Fruit fly (Drosophila melanogaster): ENCODE measurements around the gene Pp2C1.
A peak's percentile ranks its signal among the peaks of the same experiment; 100 is the strongest.

The Pp2C1 gene

dm6 chrX:4669438-4669837, 17.3 kb downstream of the Pp2C1 start:
- TF ChIP-seq CG3032 (tag; optimal IDR thresholded peaks at IDR 0.05) (no peak), eg (GFP tag; IDR thresholded peaks at IDR 0.05) (0 out of 3 replicates have a peak, but pooled peaks have one; percentile 38), CG34406 (GFP tag; optimal IDR thresholded peaks at IDR 0.05) (no peak), fd85E (GFP tag; optimal IDR thresholded peaks at IDR 0.05) (no peak), CG15336 (GFP tag; IDR thresholded peaks at IDR 0.05) (0 out of 2 replicates have a peak, but pooled peaks have one; percentile 36), cyc (GFP tag; optimal IDR thresholded peaks at IDR 0.05) (no peak), fkh (GFP tag; optimal IDR thresholded peaks at IDR 0.05) (peak; percentile 1), CG32006 (GFP tag; optimal IDR thresholded peaks at IDR 0.05) (peak; percentile 10), CG6163 (GFP tag; IDR thresholded peaks at IDR 0.05) (no peak), Blimp-1 (GFP tag; optimal IDR thresholded peaks at IDR 0.05) (no peak), CG10669 (GFP tag; optimal IDR thresholded peaks at IDR 0.05) (no peak), CG8119 (GFP tag; IDR thresholded peaks at IDR 0.05) (peak; percentile 41; the same call in 1 of the 3 replicates), achi (GFP tag; optimal IDR thresholded peaks at IDR 0.05) (no peak), CG6792 (GFP tag; optimal IDR thresholded peaks at IDR 0.05) (no peak)

DNA sequence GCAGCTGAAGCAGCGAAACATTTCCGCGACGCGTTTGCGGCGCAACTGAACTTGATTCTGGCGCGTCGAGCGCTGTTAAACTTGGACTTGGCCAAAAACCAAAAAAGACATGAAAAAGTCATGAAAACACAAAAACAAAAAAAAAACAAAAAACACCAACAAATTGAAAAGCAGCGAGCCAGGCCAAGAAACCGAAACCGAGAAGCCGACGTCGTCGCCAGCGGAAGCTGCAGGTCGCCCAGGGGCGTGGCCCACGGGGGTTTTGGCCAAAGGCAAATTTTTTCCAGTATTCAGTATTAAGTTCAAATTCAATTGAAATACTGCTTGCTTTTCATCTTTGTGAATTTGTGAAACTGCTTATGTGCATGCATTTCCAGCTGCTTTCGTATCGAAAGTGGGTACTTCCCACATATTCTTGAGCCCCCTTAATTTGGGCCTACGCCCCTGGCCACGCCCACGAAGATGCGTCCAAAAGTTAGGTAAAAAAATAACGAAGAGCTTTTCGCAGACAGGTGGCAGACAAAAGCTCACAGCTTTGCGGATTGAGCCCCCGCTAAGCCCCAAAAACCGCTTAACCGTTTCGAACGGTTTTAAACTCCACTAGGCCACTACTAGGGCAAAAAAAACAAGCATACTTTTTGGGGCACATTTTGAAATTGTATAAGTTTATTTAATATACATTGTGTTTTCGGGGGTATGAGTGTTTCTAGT, 19.9 kb downstream of the Pp2C1 start, which contains the start of gene CG3009:
Gene CG3009 (minus strand): TSS at position 51 of the 711 bp plus-strand sequence.
- TF ChIP-seq spab (GFP tag; optimal IDR thresholded peaks at IDR 0.05) (peak; percentile 95), CG1621 (tag; optimal IDR thresholded peaks at IDR 0.05) (peak; percentile 96), CG31627 (GFP tag; optimal IDR thresholded peaks at IDR 0.05) (peak; percentile 98), Eip75B (GFP tag; optimal IDR thresholded peaks at IDR 0.05) (peak; percentile 98), CG15336 (GFP tag; IDR thresholded peaks at IDR 0.05) (peak; percentile 98), CG11902 (GFP tag; optimal IDR thresholded peaks at IDR 0.05) (peak; percentile 97), salr (GFP tag; optimal IDR thresholded peaks at IDR 0.05) (peak; percentile 90 to 94), Ets21C (GFP tag; optimal IDR thresholded peaks at IDR 0.05) (peak; percentile 98), Eip93F (GFP tag; optimal IDR thresholded peaks at IDR 0.05) (peak; percentile 79), pdm3 (GFP tag; optimal IDR thresholded peaks at IDR 0.05) (peak; percentile 98), Met (GFP tag; optimal IDR thresholded peaks at IDR 0.05) (peak; percentile 98), Ets96B (tag; optimal IDR thresholded peaks at IDR 0.05) (peak; percentile 96), Eip78C (GFP tag) (peak; percentile 99), CG6276 (GFP tag; optimal IDR thresholded peaks at IDR 0.05) (peak; percentile 95), CG6792 (GFP tag; optimal IDR thresholded peaks at IDR 0.05) (peak; percentile 99), Gug (GFP tag; IDR thresholded peaks at IDR 0.05) (peak; percentile 96), net (GFP tag; optimal IDR thresholded peaks at IDR 0.05) (peak; percentile 98), fd85E (GFP tag; optimal IDR thresholded peaks at IDR 0.05) (peak; percentile 95), cyc (GFP tag; optimal IDR thresholded peaks at IDR 0.05) (peak; percentile 98), CG4318 (GFP tag; optimal IDR thresholded peaks at IDR 0.05) (peak; percentile 96), Lpt (GFP tag; optimal IDR thresholded peaks at IDR 0.05) (peak; percentile 96), CG11762 (GFP tag; optimal IDR thresholded peaks at IDR 0.05; ENCODE audit: insufficient read depth) (peak; percentile 96), ss (GFP tag; optimal IDR thresholded peaks at IDR 0.05) (peak; percentile 92 to 97), Sox102F (GFP tag; optimal IDR thresholded peaks at IDR 0.05) (peak; percentile 98), Blimp-1 (GFP tag; optimal IDR thresholded peaks at IDR 0.05) (peak; percentile 89), CG16779 (tag; optimal IDR thresholded peaks at IDR 0.05) (peak; percentile 95), Hr4 (GFP tag; optimal IDR thresholded peaks at IDR 0.05) (peak; percentile 97), CG6163 (GFP tag; IDR thresholded peaks at IDR 0.05) (peak; percentile 98), Smox (GFP tag; optimal IDR thresholded peaks at IDR 0.05) (peak; percentile 98), eg (GFP tag; IDR thresholded peaks at IDR 0.05) (peak; percentile 98), acj6 (GFP tag; optimal IDR thresholded peaks at IDR 0.05) (peak; percentile 97), svp (GFP tag) (peak; percentile 99), esn (GFP tag; optimal IDR thresholded peaks at IDR 0.05) (peak; percentile 99), lz (GFP tag; optimal IDR thresholded peaks at IDR 0.05) (peak; percentile 98), CG3032 (tag; optimal IDR thresholded peaks at IDR 0.05) (peak; percentile 94), CG6854 (GFP tag; optimal IDR thresholded peaks at IDR 0.05) (peak; percentile 96), Hr39 (GFP tag; optimal IDR thresholded peaks at IDR 0.05) (peak; percentile 98), topi (GFP tag; optimal IDR thresholded peaks at IDR 0.05) (peak; percentile 99), CG8632 (GFP tag; optimal IDR thresholded peaks at IDR 0.05) (peak; percentile 97), fd59A (GFP tag; optimal IDR thresholded peaks at IDR 0.05) (peak; percentile 95), CG9139 (GFP tag; optimal IDR thresholded peaks at IDR 0.05) (peak; percentile 93), Hr38 (GFP tag; optimal IDR thresholded peaks at IDR 0.05) (peak; percentile 58)

Measured in whole organism, prepupa.